Fruit fly (Drosophila melanogaster): ENCODE results near the gene Dpck.
A peak's percentile ranks its signal among the peaks of the same experiment; 100 is the strongest.

The Dpck gene

dm6 chr3R:7108589-7109312 is 26.8 kb downstream of the Dpck start (continued):
- TF ChIP-seq CG13894 (tag; optimal IDR thresholded peaks at IDR 0.05) (no peak), CG32767 (GFP tag; IDR thresholded peaks at IDR 0.05) (no peak), sc (optimal IDR thresholded peaks at IDR 0.05) (no peak), sc (GFP tag; optimal IDR thresholded peaks at IDR 0.05) (peak; percentile 96), HHEX (GFP tag; optimal IDR thresholded peaks at IDR 0.05) (peak; percentile 85), sens-2 (GFP tag; IDR thresholded peaks at IDR 0.05) (no peak), ERR (GFP tag; optimal IDR thresholded peaks at IDR 0.05) (peak; percentile 22), unpg (GFP tag; optimal IDR thresholded peaks at IDR 0.05) (peak; percentile 96), CG13624 (GFP tag; optimal IDR thresholded peaks at IDR 0.05) (peak; percentile 78), dmrt99B (tag; optimal IDR thresholded peaks at IDR 0.05) (peak; percentile 98), Scr (GFP tag; IDR thresholded peaks at IDR 0.05; ENCODE audit: partially characterized antibody) (no peak), CG2889 (GFP tag; IDR thresholded peaks at IDR 0.05) (no peak), CG2202 (tag; optimal IDR thresholded peaks at IDR 0.05) (peak; percentile 97), E2f1 (GFP tag; IDR thresholded peaks at IDR 0.05) (no peak), CG6175 (GFP tag; IDR thresholded peaks at IDR 0.05) (no peak), hb (GFP tag; IDR thresholded peaks at IDR 0.05; ENCODE audit: partially characterized antibody) (no peak), da (GFP tag; optimal IDR thresholded peaks at IDR 0.05) (peak; percentile 64), slbo (GFP tag; IDR thresholded peaks at IDR 0.05) (no peak), CG10654 (GFP tag; optimal IDR thresholded peaks at IDR 0.05) (peak; percentile 94), nerfin-1 (tag; optimal IDR thresholded peaks at IDR 0.05) (peak; percentile 97), Hand (GFP tag; optimal IDR thresholded peaks at IDR 0.05) (peak; percentile 46), CG8924 (tag; optimal IDR thresholded peaks at IDR 0.05) (peak; percentile 98), Nf-YC (tag; optimal IDR thresholded peaks at IDR 0.05) (peak; percentile 65), ranshi (GFP tag; IDR thresholded peaks at IDR 0.05) (no peak), B-H2 (GFP tag; optimal IDR thresholded peaks at IDR 0.05) (no peak), CG17802 (tag; optimal IDR thresholded peaks at IDR 0.05) (peak; percentile 83), CG11456 (GFP tag; IDR thresholded peaks at IDR 0.05) (no peak), Awh (GFP tag; IDR thresholded peaks at IDR 0.05) (no peak), Stat92E (GFP tag; optimal IDR thresholded peaks at IDR 0.05) (peak in 1 of 3 experiments; percentile 96), CG7372 (GFP tag; IDR thresholded peaks at IDR 0.05) (no peak), abd-A (tag; optimal IDR thresholded peaks at IDR 0.05) (no peak), corto (GFP tag; optimal IDR thresholded peaks at IDR 0.05) (peak; percentile 43), CG33213 (GFP tag; optimal IDR thresholded peaks at IDR 0.05) (peak; percentile 85), HmgD (GFP tag; optimal IDR thresholded peaks at IDR 0.05) (peak; percentile 33), CG7745 (tag; optimal IDR thresholded peaks at IDR 0.05) (peak; percentile 72), Gug (GFP tag; IDR thresholded peaks at IDR 0.05) (peak; percentile 63; the same call in 3 of the 4 replicates), CG6854 (GFP tag; optimal IDR thresholded peaks at IDR 0.05) (peak; percentile 60), cas (GFP tag; IDR thresholded peaks at IDR 0.05) (no peak), fd3F (GFP tag; optimal IDR thresholded peaks at IDR 0.05) (peak; percentile 52), ase (GFP tag; IDR thresholded peaks at IDR 0.05) (no peak), Six4 (GFP tag; optimal IDR thresholded peaks at IDR 0.05) (peak; percentile 96), CG8281 (tag; optimal IDR thresholded peaks at IDR 0.05) (peak; percentile 84), ato (GFP tag; IDR thresholded peaks at IDR 0.05; ENCODE audit: partially characterized antibody) (no peak), trem (tag; optimal IDR thresholded peaks at IDR 0.05) (peak; percentile 96), bigmax (GFP tag; optimal IDR thresholded peaks at IDR 0.05) (no peak), Ssrp (tag; optimal IDR thresholded peaks at IDR 0.05) (peak; percentile 98), Mrtf (GFP tag; IDR thresholded peaks at IDR 0.05) (no peak), sna (GFP tag; IDR thresholded peaks at IDR 0.05; ENCODE audit: partially characterized antibody) (no peak), NC2α (GFP tag; optimal IDR thresholded peaks at IDR 0.05) (peak; percentile 88)

Measured in whole organism, embryonic.